Fruit fly (Drosophila melanogaster) whole organism, embryonic: ENCODE results near the gene THADA.

Experiments used
- Atf3 ChIP-seq: fragments of 200-800 bp; sonication (Bioruptor generic); optimal IDR thresholded peaks from 3 replicates; lab custom pipeline; 2016; ENCODE audit warnings: missing biosample characterization, missing genetic modification characterization
- CG14710 ChIP-seq: fragments of 200-800 bp; sonication (Bioruptor generic); optimal IDR thresholded peaks from 3 replicates; lab custom pipeline; 2019; ENCODE audit warnings: missing biosample characterization, mild to moderate bottlenecking, missing genetic modification characterization, moderate library complexity
- CG15479 ChIP-seq: fragments of 200-800 bp; sonication (Bioruptor generic); optimal IDR thresholded peaks from 3 replicates; lab custom pipeline; 2019; ENCODE audit warnings: missing biosample characterization, mild to moderate bottlenecking, missing genetic modification characterization, moderate library complexity
- CG16813 ChIP-seq: fragments of 200-800 bp; sonication (Bioruptor generic); IDR thresholded peaks from 3 replicates; pipeline ENCODE4 v1.3.6; 2022; ENCODE audit warnings: missing biosample characterization, missing genetic modification characterization; ENCODE audit not compliant: partially characterized antibody
- CG17361 ChIP-seq: fragments of 200-800 bp; sonication (Bioruptor generic); IDR thresholded peaks from 3 replicates; pipeline ENCODE4 v1.3.6; 2022; ENCODE audit warnings: missing biosample characterization, missing genetic modification characterization
- CG17612 ChIP-seq: fragments of 200-800 bp; sonication (Bioruptor generic); IDR thresholded peaks from 2 replicates; pipeline ENCODE4 v1.3.6; 2022; ENCODE audit warnings: missing biosample characterization, missing genetic modification characterization
- CG18262 ChIP-seq: fragments of 200-800 bp; optimal IDR thresholded peaks from 3 replicates; lab custom pipeline; 2019; ENCODE audit warnings: missing biosample characterization, mild to moderate bottlenecking, missing genetic modification characterization, moderate library complexity
- CG18476 ChIP-seq: fragments of 200-800 bp; sonication (Bioruptor generic); optimal IDR thresholded peaks from 2 replicates; lab custom pipeline; 2016; ENCODE audit warnings: missing biosample characterization, mild to moderate bottlenecking, missing genetic modification characterization
- CG2712 ChIP-seq: fragments of 200-800 bp; optimal IDR thresholded peaks from 3 replicates; lab custom pipeline; 2019; ENCODE audit warnings: missing biosample characterization, mild to moderate bottlenecking, missing genetic modification characterization, moderate library complexity
- CG4282 ChIP-seq: fragments of 200-800 bp; sonication (Bioruptor generic); optimal IDR thresholded peaks from 2 replicates; lab custom pipeline; 2016; ENCODE audit warnings: missing biosample characterization, missing genetic modification characterization
- CG4424 ChIP-seq: fragments of 200-800 bp; sonication (Bioruptor generic); optimal IDR thresholded peaks from 3 replicates; lab custom pipeline; 2016; ENCODE audit warnings: missing biosample characterization, missing genetic modification characterization
- CG8924 ChIP-seq: fragments of 200-800 bp; optimal IDR thresholded peaks from 3 replicates; lab custom pipeline; 2019; ENCODE audit warnings: missing biosample characterization, mild to moderate bottlenecking, missing genetic modification characterization, moderate library complexity
- CG9215 ChIP-seq: fragments of 200-800 bp; sonication (Bioruptor generic); IDR thresholded peaks from 2 replicates; pipeline ENCODE4 v1.3.6; 2022; ENCODE audit warnings: missing biosample characterization, missing genetic modification characterization
- ERR ChIP-seq: fragments of 200-800 bp; sonication (Bioruptor generic); optimal IDR thresholded peaks from 2 replicates; lab custom pipeline; 2016; ENCODE audit warnings: missing biosample characterization, missing genetic modification characterization
- Fer2 ChIP-seq: fragments of 200-800 bp; sonication (Bioruptor generic); optimal IDR thresholded peaks from 2 replicates; lab custom pipeline; 2018; ENCODE audit warnings: missing biosample characterization, mild to moderate bottlenecking, missing genetic modification characterization, moderate library complexity
- HHEX ChIP-seq: fragments of 200-800 bp; sonication (Bioruptor generic); optimal IDR thresholded peaks from 3 replicates; lab custom pipeline; 2017; ENCODE audit warnings: missing biosample characterization, mild to moderate bottlenecking, missing genetic modification characterization, missing genetic modification reagents
- HLH3B ChIP-seq: fragments of 200-800 bp; sonication (Bioruptor generic); IDR thresholded peaks from 2 replicates; pipeline ENCODE4 v1.3.6; 2022; ENCODE audit warnings: missing biosample characterization, missing genetic modification characterization
- Hr51 ChIP-seq, 2 experiments: fragments of 200-800 bp; sonication (Bioruptor generic); optimal IDR thresholded peaks; 2 replicates in 1 of 2; 3 replicates in 1 of 2; lab custom pipeline; 2016 to 2018; ENCODE audit warnings: missing biosample characterization in 2 of 2, missing genetic modification characterization in 2 of 2, mild to moderate bottlenecking in 1 of 2, moderate library complexity in 1 of 2
- Med ChIP-seq: fragments of 200-800 bp; sonication (Bioruptor generic); peaks from one replicate; lab custom pipeline; 2016; ENCODE audit warnings: missing biosample characterization, missing genetic modification characterization, mild to moderate bottlenecking, inconsistent platforms, moderate library complexity
- NC2β ChIP-seq: fragments of 200-800 bp; sonication (Bioruptor generic); optimal IDR thresholded peaks from 2 replicates; lab custom pipeline; 2016; ENCODE audit warnings: missing biosample characterization, missing genetic modification characterization
- NFAT ChIP-seq: fragments of 200-800 bp; sonication (Bioruptor generic); IDR thresholded peaks from 2 replicates; pipeline ENCODE4 v1.3.6; 2022; ENCODE audit warnings: missing biosample characterization, missing genetic modification characterization
- Nf-YA ChIP-seq: fragments of 200-800 bp; sonication (Bioruptor generic); IDR thresholded peaks from 2 replicates; pipeline ENCODE4 v1.3.6; 2022; ENCODE audit warnings: missing biosample characterization, missing genetic modification characterization
- Oli ChIP-seq: fragments of 200-800 bp; sonication (Bioruptor generic); optimal IDR thresholded peaks from 2 replicates; lab custom pipeline; 2018; ENCODE audit warnings: missing biosample characterization, mild to moderate bottlenecking, missing genetic modification characterization, moderate library complexity
- Pdp1 ChIP-seq, 2 experiments: fragments of 200-800 bp; sonication (Bioruptor generic); optimal IDR thresholded peaks; 3 replicates each; lab custom pipeline; 2016; ENCODE audit warnings: missing biosample characterization in 2 of 2, missing genetic modification characterization in 2 of 2, mild to moderate bottlenecking in 1 of 2, moderate library complexity in 1 of 2
- Ptx1 ChIP-seq: fragments of 200-800 bp; sonication (Bioruptor generic); IDR thresholded peaks from 2 replicates; pipeline ENCODE4 v1.3.6; 2022; ENCODE audit warnings: missing biosample characterization, missing genetic modification characterization
- az2 ChIP-seq: fragments of 200-800 bp; sonication (Bioruptor generic); optimal IDR thresholded peaks from 3 replicates; lab custom pipeline; 2016; ENCODE audit warnings: missing biosample characterization, missing genetic modification characterization
- bcd ChIP-seq: fragments of 200-800 bp; sonication (Bioruptor generic); optimal IDR thresholded peaks from 2 replicates; lab custom pipeline; 2017; ENCODE audit warnings: missing biosample characterization, mild to moderate bottlenecking, missing genetic modification characterization
- bsh ChIP-seq, 2 experiments: fragments of 200-800 bp; sonication (Bioruptor generic); optimal IDR thresholded peaks; 2 replicates each; lab custom pipeline; 2017 to 2018; ENCODE audit warnings: mild to moderate bottlenecking in 2 of 2, missing biosample characterization in 2 of 2, missing genetic modification characterization in 2 of 2, moderate library complexity in 1 of 2
- crp ChIP-seq, 2 experiments: fragments of 200-800 bp; sonication (Bioruptor generic); optimal IDR thresholded peaks; 2 replicates in 1 of 2; 3 replicates in 1 of 2; lab custom pipeline; 2017; ENCODE audit warnings: missing biosample characterization in 2 of 2, missing genetic modification characterization in 2 of 2, mild to moderate bottlenecking in 1 of 2, moderate library complexity in 1 of 2
- dmrt11E ChIP-seq: fragments of 200-800 bp; sonication (Bioruptor generic); optimal IDR thresholded peaks from 3 replicates; lab custom pipeline; 2018; ENCODE audit warnings: missing biosample characterization, mild to moderate bottlenecking, missing genetic modification characterization, moderate library complexity
- fd96Cb ChIP-seq: fragments of 200-800 bp; sonication (Bioruptor generic); optimal IDR thresholded peaks from 2 replicates; lab custom pipeline; 2018; ENCODE audit warnings: missing biosample characterization, mild to moderate bottlenecking, missing genetic modification characterization, moderate library complexity
- gem ChIP-seq: fragments of 200-800 bp; sonication (Bioruptor generic); optimal IDR thresholded peaks from 2 replicates; lab custom pipeline; 2019; ENCODE audit warnings: missing biosample characterization, mild to moderate bottlenecking, missing genetic modification characterization, moderate library complexity
- grau ChIP-seq: fragments of 200-800 bp; optimal IDR thresholded peaks from 3 replicates; lab custom pipeline; 2019; ENCODE audit warnings: missing biosample characterization, mild to moderate bottlenecking, missing genetic modification characterization, moderate library complexity
- inv ChIP-seq: fragments of 200-800 bp; sonication (Bioruptor generic); IDR thresholded peaks from 2 replicates; pipeline ENCODE4 v1.3.6; 2022; ENCODE audit warnings: missing biosample characterization, missing genetic modification characterization; ENCODE audit not compliant: partially characterized antibody
- lmd ChIP-seq: fragments of 200-800 bp; sonication (Bioruptor generic); IDR thresholded peaks from 2 replicates; pipeline ENCODE4 v1.3.6; 2022; ENCODE audit warnings: missing biosample characterization, missing genetic modification characterization
- nau ChIP-seq: fragments of 200-800 bp; sonication (Bioruptor generic); optimal IDR thresholded peaks from 3 replicates; lab custom pipeline; 2017; ENCODE audit warnings: missing biosample characterization, mild to moderate bottlenecking, missing genetic modification characterization, missing genetic modification reagents
- nmo ChIP-seq: fragments of 200-800 bp; sonication (Bioruptor generic); optimal IDR thresholded peaks from 2 replicates; lab custom pipeline; 2018; ENCODE audit warnings: missing biosample characterization, mild to moderate bottlenecking, missing genetic modification characterization, moderate library complexity
- scrt ChIP-seq: fragments of 200-800 bp; sonication (Bioruptor generic); optimal IDR thresholded peaks from 2 replicates; lab custom pipeline; 2018; ENCODE audit warnings: missing biosample characterization, mild to moderate bottlenecking, missing genetic modification characterization, moderate library complexity
- sens ChIP-seq: fragments of 200-800 bp; sonication (Bioruptor generic); peaks from one replicate; lab custom pipeline; 2016; ENCODE audit warnings: missing biosample characterization, missing genetic modification characterization
- sna ChIP-seq: fragments of 200-800 bp; sonication (Bioruptor generic); IDR thresholded peaks from 2 replicates; pipeline ENCODE4 v1.3.6; 2022; ENCODE audit warnings: missing biosample characterization, missing genetic modification characterization; ENCODE audit not compliant: partially characterized antibody
- stwl ChIP-seq: fragments of 200-800 bp; sonication (Bioruptor generic); optimal IDR thresholded peaks from 3 replicates; lab custom pipeline; 2018; ENCODE audit warnings: missing biosample characterization, mild to moderate bottlenecking, missing genetic modification characterization, moderate library complexity
- tin ChIP-seq: fragments of 200-800 bp; sonication (Bioruptor generic); optimal IDR thresholded peaks from 3 replicates; lab custom pipeline; 2016; ENCODE audit warnings: missing biosample characterization, missing genetic modification characterization
- vfl ChIP-seq: fragments of 200-800 bp; sonication (Bioruptor generic); optimal IDR thresholded peaks from 2 replicates; lab custom pipeline; 2016; ENCODE audit warnings: missing biosample characterization, missing genetic modification characterization
- zf30C ChIP-seq: fragments of 200-800 bp; sonication (Bioruptor generic); optimal IDR thresholded peaks from 3 replicates; lab custom pipeline; 2018; ENCODE audit warnings: missing biosample characterization, mild to moderate bottlenecking, missing genetic modification characterization

THADA gene

dm6 chrX:19886936-19887934 lies 21.9 kb upstream of the THADA start (continued):
- peak in 1 of 2 experiments; percentile 73 for TF ChIP-seq crp (GFP tag; optimal IDR thresholded peaks at IDR 0.05; lab: Kevin White, UChicago)
- peak; percentile 34; the same call in 1 of the 2 replicates for TF ChIP-seq NFAT (GFP tag; lab: Robert Waterston, UW)
- no peak for TF ChIP-seq CG18476
- TF ChIP-seq sna (GFP tag; lab: Robert Waterston, UW), result 0 out of 2 replicates have a peak, but pooled peaks have one; percentile 44
- no peak for TF ChIP-seq fd96Cb
- TF ChIP-seq CG17612 (GFP tag; lab: Robert Waterston, UW), result no peak
- peak; percentile 51; the same call in 1 of the 2 replicates for TF ChIP-seq Nf-YA (GFP tag; lab: Robert Waterston, UW)
- TF ChIP-seq scrt, result peak; percentile 2
- peak; percentile 38; the same call in 1 of the 3 replicates for TF ChIP-seq CG16813 (GFP tag; lab: Robert Waterston, UW)
- TF ChIP-seq CG4282, result peak; percentile 5
- TF ChIP-seq nau (GFP tag; lab: Kevin White, UChicago), result peak; percentile 3
- peak; percentile 68 for TF ChIP-seq CG15479 (GFP tag; lab: Kevin White, UChicago)

DNA sequence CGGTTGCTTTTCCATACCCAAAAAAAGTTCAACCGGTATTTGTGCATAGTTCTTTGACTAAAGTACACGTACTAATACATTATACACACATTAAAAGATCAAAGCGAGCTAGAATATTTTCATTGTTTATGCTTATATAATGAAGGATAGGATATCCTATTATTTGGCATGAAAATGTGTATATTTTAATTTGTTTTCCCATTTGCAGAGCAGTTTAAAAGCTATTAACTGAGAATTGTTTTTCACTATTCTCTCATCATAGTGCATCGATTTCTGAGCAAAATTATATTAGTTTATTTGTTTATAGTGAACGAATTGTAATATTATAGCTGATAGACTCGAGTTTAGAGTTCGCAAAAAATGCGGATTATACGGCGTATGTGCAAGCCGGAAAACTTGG lies 21.2 kb upstream of the THADA start:
- TF ChIP-seq Med (GFP tag; lab: Kevin White, UChicago) (peak; percentile 1), Atf3 (GFP tag; lab: Kevin White, UChicago) (no peak)

DNA sequence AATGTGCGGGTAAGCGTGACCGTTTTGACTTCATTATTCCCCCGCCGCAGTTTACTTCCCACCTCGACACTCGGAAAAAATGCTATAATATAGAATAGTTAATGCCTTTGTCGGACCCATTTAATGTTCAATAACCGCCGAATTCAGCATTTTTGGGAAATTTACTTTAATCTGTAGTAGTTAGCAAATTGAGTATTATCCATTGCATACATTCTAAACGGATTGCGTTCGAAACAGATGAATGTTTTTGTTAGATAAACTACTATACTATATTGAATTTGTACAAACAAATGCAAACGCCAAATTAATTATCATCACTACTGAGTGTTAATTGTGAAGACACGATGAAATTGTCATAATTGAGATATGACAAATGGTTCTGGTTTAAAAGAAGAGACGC lies 18.9 kb upstream of the THADA start:
- TF ChIP-seq lmd (GFP tag; lab: Robert Waterston, UW) (0 out of 2 replicates have a peak, but pooled peaks have one; percentile 5), gem (tag; lab: Kevin White, UChicago) (peak; percentile 62), Atf3 (GFP tag; lab: Kevin White, UChicago) (peak; percentile 14), CG9215 (GFP tag; lab: Robert Waterston, UW) (no peak), CG8924 (tag; lab: Kevin White, UChicago) (peak; percentile 22), CG14710 (tag; lab: Kevin White, UChicago) (peak; percentile 34), bcd (GFP tag; lab: Kevin White, UChicago) (peak; percentile 22), CG4424 (GFP tag; lab: Kevin White, UChicago) (peak; percentile 37), CG17361 (peak; percentile 63; the same call in 2 of the 3 replicates), Ptx1 (GFP tag; lab: Robert Waterston, UW) (no peak), bsh (GFP tag; optimal IDR thresholded peaks at IDR 0.05; lab: Kevin White, UChicago) (peak in 1 of 2 experiments; percentile 33), Fer2 (tag; lab: Kevin White, UChicago) (no peak), vfl (no peak), HHEX (GFP tag; lab: Kevin White, UChicago) (no peak), zf30C (GFP tag; lab: Kevin White, UChicago) (peak; percentile 9), dmrt11E (tag; lab: Kevin White, UChicago) (peak; percentile 49), Oli (tag; lab: Kevin White, UChicago) (peak; percentile 45), sens (peak; percentile 83), nmo (GFP tag; lab: Kevin White, UChicago) (peak; percentile 34), az2 (peak; percentile 30), Pdp1 (GFP tag; optimal IDR thresholded peaks at IDR 0.05; lab: Kevin White, UChicago) (peak in 1 of 2 experiments; percentile 21), ERR (GFP tag; lab: Kevin White, UChicago) (no peak), inv (GFP tag; lab: Robert Waterston, UW) (no peak), Hr51 (GFP tag; optimal IDR thresholded peaks at IDR 0.05; lab: Kevin White, UChicago) (peak in 1 of 2 experiments; percentile 22), HLH3B (GFP tag; lab: Robert Waterston, UW) (no peak), tin (GFP tag; lab: Kevin White, UChicago) (peak; percentile 6), NC2β (GFP tag; lab: Kevin White, UChicago) (no peak), CG18262 (tag; lab: Kevin White, UChicago) (peak; percentile 57), CG2712 (tag; lab: Kevin White, UChicago) (peak; percentile 29), stwl (tag; lab: Kevin White, UChicago) (no peak), grau (tag; lab: Kevin White, UChicago) (peak; percentile 34)
